Fruit fly (Drosophila melanogaster) whole organism, embryonic: ENCODE data around the gene Gel.

Source experiments
- BtbVII ChIP-seq: fragments of 200-800 bp; sonication (Bioruptor generic); optimal IDR thresholded peaks from 3 replicates; lab custom pipeline; 2017; ENCODE audit warnings: missing biosample characterization, mild to moderate bottlenecking, missing genetic modification characterization
- Bteb2 ChIP-seq: fragments of 200-800 bp; sonication (Bioruptor generic); optimal IDR thresholded peaks from 2 replicates; lab custom pipeline; 2016; ENCODE audit warnings: missing biosample characterization, missing genetic modification characterization
- CG11695 ChIP-seq: fragments of 200-800 bp; sonication (Bioruptor generic); IDR thresholded peaks from 3 replicates; pipeline ENCODE4 v1.3.6; 2022; ENCODE audit warnings: missing biosample characterization, missing genetic modification characterization
- CG14441 ChIP-seq: fragments of 200-800 bp; sonication (Bioruptor generic); IDR thresholded peaks from 2 replicates; pipeline ENCODE4 v1.3.6; 2022; ENCODE audit warnings: missing biosample characterization, missing genetic modification characterization
- CG14667 ChIP-seq: fragments of 200-800 bp; sonication (Bioruptor generic); IDR thresholded peaks from 2 replicates; pipeline ENCODE4 v1.3.6; 2022; ENCODE audit warnings: missing biosample characterization, missing genetic modification characterization
- CG17829 ChIP-seq: fragments of 200-800 bp; optimal IDR thresholded peaks from 2 replicates; lab custom pipeline; 2019; ENCODE audit warnings: missing biosample characterization, mild to moderate bottlenecking, missing genetic modification characterization, moderate library complexity
- CG2678 ChIP-seq: fragments of 200-800 bp; sonication (Bioruptor generic); optimal IDR thresholded peaks from 3 replicates; lab custom pipeline; 2019; ENCODE audit warnings: missing biosample characterization, mild to moderate bottlenecking, missing genetic modification characterization, moderate library complexity
- CG30431 ChIP-seq: fragments of 200-800 bp; sonication (Bioruptor generic); optimal IDR thresholded peaks from 2 replicates; lab custom pipeline; 2017; ENCODE audit warnings: missing biosample characterization, missing genetic modification characterization
- CG33213 ChIP-seq: fragments of 200-800 bp; sonication (Bioruptor generic); optimal IDR thresholded peaks from 3 replicates; lab custom pipeline; 2016; ENCODE audit warnings: missing biosample characterization, missing genetic modification characterization
- CG3838 ChIP-seq: fragments of 200-800 bp; sonication (Bioruptor generic); optimal IDR thresholded peaks from 3 replicates; lab custom pipeline; 2016; ENCODE audit warnings: missing biosample characterization, missing genetic modification characterization
- CG4360 ChIP-seq: fragments of 200-800 bp; sonication (Bioruptor generic); IDR thresholded peaks from 2 replicates; pipeline ENCODE4 v1.3.6; 2022; ENCODE audit warnings: missing biosample characterization, missing genetic modification characterization
- CG43689 ChIP-seq: fragments of 200-800 bp; sonication (Bioruptor generic); IDR thresholded peaks from 2 replicates; pipeline ENCODE4 v1.3.6; 2022; ENCODE audit warnings: missing biosample characterization, missing genetic modification characterization
- CG4707 ChIP-seq: fragments of 200-800 bp; sonication (Bioruptor generic); optimal IDR thresholded peaks from 2 replicates; lab custom pipeline; 2018; ENCODE audit warnings: missing biosample characterization, mild to moderate bottlenecking, missing genetic modification characterization, moderate library complexity
- CG4820 ChIP-seq: fragments of 200-800 bp; sonication (Bioruptor generic); optimal IDR thresholded peaks from 3 replicates; lab custom pipeline; 2016; ENCODE audit warnings: missing biosample characterization, missing genetic modification characterization
- CG8290 ChIP-seq, 3 experiments: fragments of 200-800 bp; sonication (Bioruptor generic); optimal IDR thresholded peaks; 2 replicates each; lab custom pipeline; 2016 to 2019; ENCODE audit warnings: missing biosample characterization in 3 of 3, missing genetic modification characterization in 3 of 3, mild to moderate bottlenecking in 2 of 3, moderate library complexity in 1 of 3
- CG8924 ChIP-seq: fragments of 200-800 bp; optimal IDR thresholded peaks from 3 replicates; lab custom pipeline; 2019; ENCODE audit warnings: missing biosample characterization, mild to moderate bottlenecking, missing genetic modification characterization, moderate library complexity
- D19A ChIP-seq: fragments of 200-800 bp; optimal IDR thresholded peaks from 3 replicates; lab custom pipeline; 2019; ENCODE audit warnings: missing biosample characterization, mild to moderate bottlenecking, missing genetic modification characterization, moderate library complexity
- Dfd ChIP-seq, 2 experiments: fragments of >200 bp; optimal IDR thresholded peaks; 2 replicates each; lab custom pipeline; 2017; ENCODE audit warnings: missing biosample characterization in 2 of 2, missing genetic modification characterization in 2 of 2
- HmgZ ChIP-seq: fragments of 200-800 bp; sonication (Bioruptor generic); optimal IDR thresholded peaks from 2 replicates; lab custom pipeline; 2018; ENCODE audit warnings: missing biosample characterization, mild to moderate bottlenecking, missing genetic modification characterization
- Hr3 ChIP-seq: fragments of 200-800 bp; sonication (Bioruptor generic); optimal IDR thresholded peaks from 3 replicates; lab custom pipeline; 2016; ENCODE audit warnings: missing biosample characterization, missing genetic modification characterization
- NK7.1 ChIP-seq: fragments of 200-800 bp; sonication (Bioruptor generic); optimal IDR thresholded peaks from 3 replicates; lab custom pipeline; 2016; ENCODE audit warnings: missing biosample characterization, missing genetic modification characterization
- Nf-YB ChIP-seq: fragments of 200-800 bp; sonication (Bioruptor generic); optimal IDR thresholded peaks from 3 replicates; lab custom pipeline; 2019; ENCODE audit warnings: missing biosample characterization, mild to moderate bottlenecking, missing genetic modification characterization, moderate library complexity
- Optix ChIP-seq: fragments of 200-800 bp; sonication (Bioruptor generic); IDR thresholded peaks from 3 replicates; pipeline ENCODE4 v1.3.6; 2022; ENCODE audit warnings: missing biosample characterization, missing genetic modification characterization
- Pdp1 ChIP-seq, 2 experiments: fragments of 200-800 bp; sonication (Bioruptor generic); optimal IDR thresholded peaks; 3 replicates each; lab custom pipeline; 2016; ENCODE audit warnings: missing biosample characterization in 2 of 2, missing genetic modification characterization in 2 of 2, mild to moderate bottlenecking in 1 of 2, moderate library complexity in 1 of 2
- Ptx1 ChIP-seq: fragments of 200-800 bp; sonication (Bioruptor generic); IDR thresholded peaks from 2 replicates; pipeline ENCODE4 v1.3.6; 2022; ENCODE audit warnings: missing biosample characterization, missing genetic modification characterization
- Ravus ChIP-seq: fragments of 200-800 bp; sonication (Bioruptor generic); IDR thresholded peaks from 2 replicates; pipeline ENCODE4 v1.3.6; 2022; ENCODE audit warnings: missing biosample characterization, missing genetic modification characterization
- Six4 ChIP-seq: fragments of 200-800 bp; sonication (Bioruptor generic); optimal IDR thresholded peaks from 2 replicates; lab custom pipeline; 2016; ENCODE audit warnings: missing biosample characterization, missing genetic modification characterization
- ap ChIP-seq: fragments of 200-800 bp; sonication (Bioruptor generic); IDR thresholded peaks from 2 replicates; pipeline ENCODE4 v1.3.6; 2022; ENCODE audit warnings: missing biosample characterization, missing genetic modification characterization
- ase ChIP-seq: fragments of 200-800 bp; sonication (Bioruptor generic); IDR thresholded peaks from 3 replicates; pipeline ENCODE4 v1.3.6; 2022; ENCODE audit warnings: missing biosample characterization, missing genetic modification characterization
- az2 ChIP-seq: fragments of 200-800 bp; sonication (Bioruptor generic); optimal IDR thresholded peaks from 3 replicates; lab custom pipeline; 2016; ENCODE audit warnings: missing biosample characterization, missing genetic modification characterization
- cad ChIP-seq: fragments of >200 bp; optimal IDR thresholded peaks from 2 replicates; lab custom pipeline; 2017; ENCODE audit warnings: missing biosample characterization, missing genetic modification characterization
- crc ChIP-seq: fragments of 200-800 bp; sonication (Bioruptor generic); optimal IDR thresholded peaks from 2 replicates; lab custom pipeline; 2016; ENCODE audit warnings: missing biosample characterization, missing genetic modification characterization
- dysf ChIP-seq: fragments of 200-800 bp; sonication (Bioruptor generic); IDR thresholded peaks from 3 replicates; pipeline ENCODE4 v1.3.6; 2022; ENCODE audit warnings: missing biosample characterization, missing genetic modification characterization
- gfzf ChIP-seq: fragments of 200-800 bp; sonication (Bioruptor generic); optimal IDR thresholded peaks from 2 replicates; lab custom pipeline; 2016; ENCODE audit warnings: missing biosample characterization, mild to moderate bottlenecking, missing genetic modification characterization, moderate library complexity
- her ChIP-seq: fragments of 200-800 bp; sonication (Bioruptor generic); optimal IDR thresholded peaks from 2 replicates; lab custom pipeline; 2016; ENCODE audit warnings: missing biosample characterization, missing genetic modification characterization
- jumu ChIP-seq: fragments of 200-800 bp; sonication (Bioruptor generic); optimal IDR thresholded peaks from 3 replicates; lab custom pipeline; 2016; ENCODE audit warnings: missing biosample characterization, missing genetic modification characterization
- pho ChIP-seq: fragments of 200-800 bp; sonication (Bioruptor generic); optimal IDR thresholded peaks from 2 replicates; lab custom pipeline; 2016; ENCODE audit warnings: missing biosample characterization, missing genetic modification characterization
- pita ChIP-seq: fragments of 200-800 bp; sonication (Bioruptor generic); optimal IDR thresholded peaks from 2 replicates; lab custom pipeline; 2017; ENCODE audit warnings: missing biosample characterization, mild to moderate bottlenecking, missing genetic modification characterization
- prd ChIP-seq, 3 experiments: fragments of >200 bp in 2 of 3; fragments of 200-800 bp in 1 of 3; sonication (Bioruptor generic) in 1 of 3; optimal IDR thresholded peaks in 2 of 3; IDR thresholded peaks in 1 of 3; 2 replicates in 2 of 3; 3 replicates in 1 of 3; pipeline versions ENCODE4 v1.3.6 to Lab custom; 2017 to 2022; ENCODE audit warnings: missing biosample characterization in 1 of 3, missing genetic modification characterization in 1 of 3
- rib ChIP-seq: fragments of 200-800 bp; sonication (Bioruptor generic); IDR thresholded peaks from 2 replicates; pipeline ENCODE4 v1.3.6; 2022; ENCODE audit warnings: missing biosample characterization, missing genetic modification characterization
- run ChIP-seq: fragments of 200-800 bp; sonication (Bioruptor generic); optimal IDR thresholded peaks from 3 replicates; lab custom pipeline; 2018; ENCODE audit warnings: missing biosample characterization, mild to moderate bottlenecking, missing genetic modification characterization
- sim ChIP-seq: fragments of 200-800 bp; sonication (Bioruptor generic); IDR thresholded peaks from 2 replicates; pipeline ENCODE4 v1.3.6; 2022; ENCODE audit warnings: missing biosample characterization, missing genetic modification characterization
- slbo ChIP-seq: fragments of 200-800 bp; sonication (Bioruptor generic); IDR thresholded peaks from 2 replicates; pipeline ENCODE4 v1.3.6; 2022; ENCODE audit warnings: missing biosample characterization, missing genetic modification characterization
- stc ChIP-seq: fragments of 200-800 bp; sonication (Bioruptor generic); IDR thresholded peaks from 2 replicates; pipeline ENCODE4 v1.3.6; 2022; ENCODE audit warnings: missing biosample characterization, missing genetic modification characterization
- sug ChIP-seq: fragments of 200-800 bp; optimal IDR thresholded peaks from 2 replicates; lab custom pipeline; 2019; ENCODE audit warnings: missing biosample characterization, mild to moderate bottlenecking, missing genetic modification characterization, moderate library complexity
- tll ChIP-seq, 2 experiments: fragments of 200-800 bp in 1 of 2; fragments of >200 bp in 1 of 2; sonication (Bioruptor generic) in 1 of 2; optimal IDR thresholded peaks; 2 replicates each; lab custom pipeline; 2017 to 2019; ENCODE audit warnings: missing biosample characterization in 2 of 2, missing genetic modification characterization in 2 of 2, mild to moderate bottlenecking in 1 of 2, moderate library complexity in 1 of 2
- tup ChIP-seq: fragments of 200-800 bp; sonication (Bioruptor generic); optimal IDR thresholded peaks from 2 replicates; lab custom pipeline; 2016; ENCODE audit warnings: missing biosample characterization, mild to moderate bottlenecking, missing genetic modification characterization, moderate library complexity
- unpg ChIP-seq: fragments of 200-800 bp; sonication (Bioruptor generic); optimal IDR thresholded peaks from 3 replicates; lab custom pipeline; 2018; ENCODE audit warnings: missing biosample characterization, mild to moderate bottlenecking, missing genetic modification characterization, moderate library complexity
- vvl ChIP-seq: fragments of 200-800 bp; sonication (Bioruptor generic); IDR thresholded peaks from 2 replicates; pipeline ENCODE4 v1.3.6; 2022; ENCODE audit warnings: missing biosample characterization, missing genetic modification characterization
- wek ChIP-seq: fragments of 200-800 bp; sonication (Bioruptor generic); optimal IDR thresholded peaks from 3 replicates; lab custom pipeline; 2018; ENCODE audit warnings: missing biosample characterization, mild to moderate bottlenecking, missing genetic modification characterization, moderate library complexity
- zfh1 ChIP-seq: fragments of 200-800 bp; sonication (Bioruptor generic); IDR thresholded peaks from 3 replicates; pipeline ENCODE4 v1.3.6; 2022; ENCODE audit warnings: missing biosample characterization, missing genetic modification characterization

Gene Gel

dm6 chr3R:4214038-4214437 is 21.0 kb upstream of the Gel start (continued):
- TF ChIP-seq CG4707 (no peak), her (GFP tag; lab: Kevin White, UChicago) (peak; percentile 70), Six4 (GFP tag; lab: Kevin White, UChicago) (peak; percentile 64), BtbVII (GFP tag; lab: Kevin White, UChicago) (peak; percentile 59), CG8290 (GFP tag; optimal IDR thresholded peaks at IDR 0.05; lab: Kevin White, UChicago) (no peak), CG8290 (tag; optimal IDR thresholded peaks at IDR 0.05; lab: Kevin White, UChicago) (peak in 1 of 2 experiments; percentile 95), unpg (GFP tag; lab: Kevin White, UChicago) (peak; percentile 75), Optix (GFP tag; lab: Robert Waterston, UW) (peak; percentile 87), Pdp1 (GFP tag; optimal IDR thresholded peaks at IDR 0.05; lab: Kevin White, UChicago) (peak; percentile 71 to 73), CG14441 (peak; percentile 92), Dfd (GFP tag; optimal IDR thresholded peaks at IDR 0.05; lab: Kevin White, UChicago) (no peak), ap (GFP tag; lab: Robert Waterston, UW) (peak; percentile 83), stc (peak; percentile 88), HmgZ (tag; lab: Kevin White, UChicago) (peak; percentile 45), sug (tag; lab: Kevin White, UChicago) (peak; percentile 23), NK7.1 (GFP tag; lab: Kevin White, UChicago) (peak; percentile 47), CG30431 (GFP tag; lab: Kevin White, UChicago) (peak; percentile 73), CG3838 (GFP tag; lab: Kevin White, UChicago) (no peak), wek (GFP tag; lab: Kevin White, UChicago) (peak; percentile 37), pho (peak; percentile 35), CG4360 (peak; percentile 68), ase (GFP tag; lab: Robert Waterston, UW) (peak; percentile 87), CG8924 (tag; lab: Kevin White, UChicago) (peak; percentile 64), CG43689 (peak; percentile 70), run (peak; percentile 50), dysf (GFP tag; lab: Robert Waterston, UW) (peak; percentile 91), CG2678 (tag; lab: Kevin White, UChicago) (peak; percentile 75), pita (GFP tag; lab: Kevin White, UChicago) (no peak), CG11695 (GFP tag; lab: Robert Waterston, UW) (peak; percentile 83; the same call in 2 of the 3 replicates), jumu (GFP tag; lab: Kevin White, UChicago) (peak; percentile 77), Hr3 (GFP tag; lab: Kevin White, UChicago) (peak; percentile 70), zfh1 (peak; percentile 93), slbo (GFP tag; lab: Robert Waterston, UW) (peak; percentile 88), CG4820 (GFP tag; lab: Kevin White, UChicago) (peak; percentile 80), rib (GFP tag; lab: Robert Waterston, UW) (peak; percentile 46; the same call in 1 of the 2 replicates), cad (GFP tag; lab: Kevin White, UChicago) (no peak), CG17829 (tag; lab: Kevin White, UChicago) (peak; percentile 73), crc (peak; percentile 32), D19A (tag; lab: Kevin White, UChicago) (peak; percentile 57), sim (GFP tag; lab: Robert Waterston, UW) (0 out of 2 replicates have a peak, but pooled peaks have one; percentile 34), vvl (GFP tag; lab: Robert Waterston, UW) (peak; percentile 93), tup (GFP tag; lab: Kevin White, UChicago) (peak; percentile 32), CG14667 (GFP tag; lab: Robert Waterston, UW) (peak; percentile 89), gfzf (GFP tag; lab: Kevin White, UChicago) (no peak), prd (optimal IDR thresholded peaks at IDR 0.05; lab: Kevin White, UChicago) (no peak), prd (GFP tag; IDR thresholded peaks at IDR 0.05; lab: Robert Waterston, UW) (peak; percentile 93), CG33213 (peak; percentile 73), Ptx1 (GFP tag; lab: Robert Waterston, UW) (peak; percentile 94), Nf-YB (GFP tag; lab: Kevin White, UChicago) (peak; percentile 22), az2 (GFP tag; lab: Kevin White, UChicago) (peak; percentile 71), tll (GFP tag; optimal IDR thresholded peaks at IDR 0.05; lab: Kevin White, UChicago) (no peak), Ravus (GFP tag; lab: Robert Waterston, UW) (no peak), Bteb2 (GFP tag; lab: Kevin White, UChicago) (peak; percentile 32)
